Worm (Caenorhabditis elegans): ENCODE measurements around the gene clec-256.

ce11 chrV:18746937-18747660 lies 24.4 kb upstream of the clec-256 start, which contains the start of gene clec-251:
- no peak for TF ChIP-seq ets-7 (tag; optimal IDR thresholded peaks at IDR 0.05)
- TF ChIP-seq flt-1 (GFP tag; IDR thresholded peaks at IDR 0.05), result no peak
- TF ChIP-seq tbx-11 (GFP tag; IDR thresholded peaks at IDR 0.05), result no peak
- no peak for TF ChIP-seq ama-1 (optimal IDR thresholded peaks at IDR 0.05)
- TF ChIP-seq tra-4 (tag; optimal IDR thresholded peaks at IDR 0.05), result no peak
- TF ChIP-seq aly-1 (tag; optimal IDR thresholded peaks at IDR 0.05), result no peak
- TF ChIP-seq hnd-1 (tag; optimal IDR thresholded peaks at IDR 0.05), result no peak
- no peak for TF ChIP-seq F13C5.2 (tag; optimal IDR thresholded peaks at IDR 0.05)
- no peak for TF ChIP-seq hmg-4 (GFP tag; optimal IDR thresholded peaks at IDR 0.05)
- no peak for TF ChIP-seq scrt-1 (GFP tag; IDR thresholded peaks at IDR 0.05)
- no peak for TF ChIP-seq ceh-36 (tag; optimal IDR thresholded peaks at IDR 0.05)
